Worm (Caenorhabditis elegans) whole organism, young adult: Measurements from ENCODE around the gene Y82E9BR.14.

Experiments
- F57C9.4 ChIP-seq: sonication (generic microtip); optimal IDR thresholded peaks from 2 replicates; lab custom pipeline; 2017; ENCODE audit warnings: mild to moderate bottlenecking, missing genetic modification characterization, missing compliant biosample characterization
- ceh-100 ChIP-seq: fragments of 200-800 bp; sonication (Bioruptor generic); IDR thresholded peaks from 2 replicates; pipeline ENCODE4 v1.3.6; 2022; ENCODE audit warnings: missing genetic modification reagents, missing genetic modification characterization, missing compliant biosample characterization
- tbp1 ChIP-seq: fragments of 200-800 bp; sonication (Bioruptor generic); optimal IDR thresholded peaks from 2 replicates; lab custom pipeline; 2018; ENCODE audit warnings: mild to moderate bottlenecking, missing genetic modification characterization, missing compliant biosample characterization
- unc-62 ChIP-seq: fragments of 150-350 bp; optimal IDR thresholded peaks from 2 replicates; lab custom pipeline; 2014; ENCODE audit warnings: missing biosample characterization, missing genetic modification reagents, missing genetic modification characterization
- ztf-26 ChIP-seq: sonication (generic microtip); optimal IDR thresholded peaks from 2 replicates; lab custom pipeline; 2017; ENCODE audit warnings: missing genetic modification characterization, missing compliant biosample characterization

DNA sequence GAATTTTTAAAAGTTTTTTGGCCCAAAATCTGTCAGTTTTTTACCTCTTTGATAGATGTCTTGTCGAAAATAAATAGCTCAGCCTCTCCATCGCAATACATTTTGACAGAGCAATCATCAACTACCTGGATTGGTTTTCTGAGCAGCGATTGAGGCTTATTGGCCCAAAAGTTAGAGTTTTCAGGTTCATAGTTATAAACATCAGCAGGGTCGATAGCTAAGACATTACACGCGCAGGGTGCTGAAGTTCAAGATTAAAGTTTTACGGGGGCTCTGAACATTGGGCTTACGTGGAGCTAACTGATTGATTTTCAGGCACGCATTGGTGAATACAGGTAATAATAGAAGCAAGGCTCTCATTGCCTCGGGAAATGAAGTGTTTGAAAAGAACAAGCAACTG is 54.2 kb downstream of the Y82E9BR.14 start, which contains the start of gene Y82E9BR.9:
- TF ChIP-seq ceh-100: no peak
- TF ChIP-seq tbp1: no peak
- no peak for TF ChIP-seq ztf-26 (tag; lab: Kevin White, UChicago)
- no peak for TF ChIP-seq F57C9.4 (tag; lab: Kevin White, UChicago)
- TF ChIP-seq unc-62 (GFP tag; lab: Kevin White, UChicago): no peak
